Worm (Caenorhabditis elegans) whole organism, L4/young adult: ENCODE measurements around the gene hpo-26.

Source experiments
- W03F9.2 ChIP-seq: fragments of 150-350 bp; optimal IDR thresholded peaks from 2 replicates; lab custom pipeline; 2014; ENCODE audit warnings: missing biosample characterization, missing genetic modification characterization
- dao-5 ChIP-seq: sonication (generic microtip); optimal IDR thresholded peaks from 2 replicates; lab custom pipeline; 2016; ENCODE audit warnings: missing genotype, missing genetic modification characterization, moderate library complexity, missing compliant biosample characterization
- him-1 ChIP-seq: sonication (generic microtip); optimal IDR thresholded peaks from 2 replicates; lab custom pipeline; 2016; ENCODE audit warnings: missing genotype, missing genetic modification reagents, missing genetic modification characterization, missing compliant biosample characterization

ce11 chrV:6492497-6492896, 40.4 kb downstream of the hpo-26 start:
- TF ChIP-seq him-1 (tag; lab: Kevin White, UChicago) (no peak), W03F9.2 (no peak), dao-5 (no peak)
